Fruit fly (Drosophila melanogaster) whole organism, larva: ENCODE data around the gene Surf6.

Experiments
- noc ChIP-seq: fragments of 200-800 bp; sonication (Bioruptor generic); optimal IDR thresholded peaks from 3 replicates; lab custom pipeline; 2019; ENCODE audit warnings: missing biosample characterization, mild to moderate bottlenecking, missing genetic modification characterization, moderate library complexity

Gene Surf6

dm6 chr3R:19879470-19880052, 25.1 kb downstream of the Surf6 start, which contains the start of gene Ask1:
Gene Ask1, plus strand, starts transcription at chr3R:19879719.
- TF ChIP-seq noc (tag; lab: Kevin White, UChicago): no peak

- TF ChIP-seq noc (tag; lab: Kevin White, UChicago): no peak
These were observed 27.1 kb downstream of the Surf6 start, which contains the start of the genes CG17186 and Arc42 for dm6 chr3R:19877427-19878076. Gene CG17186, minus strand, starts transcription at chr3R:19877514. Gene Arc42, plus strand, starts transcription at chr3R:19877737.

dm6 chr3R:19875118-19875887, 29.4 kb downstream of the Surf6 start, which contains the start of gene Mrp5:
Gene Mrp5, minus strand, starts transcription at chr3R:19875678.
- no peak for TF ChIP-seq noc (tag; lab: Kevin White, UChicago)

- peak; percentile 4 for TF ChIP-seq noc (tag; lab: Kevin White, UChicago)
These were observed 31.4 kb downstream of the Surf6 start for dm6 chr3R:19873102-19873737.

- TF ChIP-seq noc (tag; lab: Kevin White, UChicago): peak; percentile 83
These were observed 40.5 kb downstream of the Surf6 start, which contains the start of the genes CG4572 and CG4686 for dm6 chr3R:19863979-19864775. Gene CG4572, minus strand, starts transcription at chr3R:19864393. Gene CG4686, plus strand, starts transcription at chr3R:19864496.

- peak; percentile 45 for TF ChIP-seq noc (tag; lab: Kevin White, UChicago)
These were observed 43.5 kb downstream of the Surf6 start, which contains the start of the genes Ire1 and Mrm2 for dm6 chr3R:19860996-19861719. Gene Ire1, minus strand, starts transcription at chr3R:19861291. Gene Mrm2, plus strand, starts transcription at chr3R:19861610.

- peak; percentile 74 for TF ChIP-seq noc (tag; lab: Kevin White, UChicago)
These were observed 45.2 kb downstream of the Surf6 start for dm6 chr3R:19859370-19860033.

- TF ChIP-seq noc (tag; lab: Kevin White, UChicago): no peak
These were observed 45.7 kb downstream of the Surf6 start for dm6 chr3R:19858944-19859343.

- peak; percentile 80 for TF ChIP-seq noc (tag; lab: Kevin White, UChicago)
These were observed 46.5 kb downstream of the Surf6 start for dm6 chr3R:19858017-19858659.
